Fruit fly (Drosophila melanogaster): Measurements from ENCODE around the gene rdx.

dm6 chr3R:14024919-14025387, 6.9 kb downstream of the rdx start:
- TF ChIP-seq CG17806 (tag; optimal IDR thresholded peaks at IDR 0.05), result peak; percentile 31
- TF ChIP-seq rn (GFP tag; IDR thresholded peaks at IDR 0.05), result no peak
